Fruit fly (Drosophila melanogaster) whole organism, embryonic: Measurements from ENCODE around the gene CG6005.

Source experiments
- CG10366 ChIP-seq: fragments of 200-800 bp; sonication (Bioruptor generic); IDR thresholded peaks from 2 replicates; pipeline ENCODE4 v1.3.6; 2022; ENCODE audit warnings: missing biosample characterization, missing genetic modification characterization
- CG10462 ChIP-seq: fragments of 200-800 bp; sonication (Bioruptor generic); optimal IDR thresholded peaks from 2 replicates; lab custom pipeline; 2016; ENCODE audit warnings: missing biosample characterization, missing genetic modification characterization
- CG11456 ChIP-seq: fragments of 200-800 bp; sonication (Bioruptor generic); IDR thresholded peaks from 3 replicates; pipeline ENCODE4 v1.3.6; 2022; ENCODE audit warnings: missing biosample characterization, missing genetic modification characterization
- CG14710 ChIP-seq: fragments of 200-800 bp; sonication (Bioruptor generic); optimal IDR thresholded peaks from 3 replicates; lab custom pipeline; 2019; ENCODE audit warnings: missing biosample characterization, mild to moderate bottlenecking, missing genetic modification characterization, moderate library complexity
- CG15479 ChIP-seq: fragments of 200-800 bp; sonication (Bioruptor generic); optimal IDR thresholded peaks from 3 replicates; lab custom pipeline; 2019; ENCODE audit warnings: missing biosample characterization, mild to moderate bottlenecking, missing genetic modification characterization, moderate library complexity
- CG15514 ChIP-seq: fragments of 200-800 bp; sonication (Bioruptor generic); optimal IDR thresholded peaks from 3 replicates; lab custom pipeline; 2017; ENCODE audit warnings: missing biosample characterization, missing genetic modification characterization, mild to moderate bottlenecking, moderate library complexity, missing genetic modification reagents
- CG1603 ChIP-seq: fragments of 200-800 bp; sonication (Bioruptor generic); optimal IDR thresholded peaks from 2 replicates; lab custom pipeline; 2019; ENCODE audit warnings: missing biosample characterization, mild to moderate bottlenecking, missing genetic modification characterization, moderate library complexity
- CG17612 ChIP-seq: fragments of 200-800 bp; sonication (Bioruptor generic); IDR thresholded peaks from 2 replicates; pipeline ENCODE4 v1.3.6; 2022; ENCODE audit warnings: missing biosample characterization, missing genetic modification characterization
- CG17829 ChIP-seq: fragments of 200-800 bp; optimal IDR thresholded peaks from 2 replicates; lab custom pipeline; 2019; ENCODE audit warnings: missing biosample characterization, mild to moderate bottlenecking, missing genetic modification characterization, moderate library complexity
- CG2199 ChIP-seq: fragments of 200-800 bp; sonication (Bioruptor generic); IDR thresholded peaks from 3 replicates; pipeline ENCODE4 v1.3.6; 2022; ENCODE audit warnings: missing biosample characterization, missing genetic modification characterization
- CG3163 ChIP-seq: fragments of 200-800 bp; sonication (Bioruptor generic); optimal IDR thresholded peaks from 3 replicates; lab custom pipeline; 2016; ENCODE audit warnings: missing biosample characterization, missing genetic modification characterization
- CG4328 ChIP-seq: fragments of 200-800 bp; sonication (Bioruptor generic); optimal IDR thresholded peaks from 3 replicates; lab custom pipeline; 2017; ENCODE audit warnings: missing biosample characterization, missing genetic modification reagents, missing genetic modification characterization
- CG4617 ChIP-seq: fragments of 200-800 bp; sonication (Bioruptor generic); optimal IDR thresholded peaks from 3 replicates; lab custom pipeline; 2016; ENCODE audit warnings: missing biosample characterization, missing genetic modification characterization, borderline replicate concordance
- CG5953 ChIP-seq: fragments of 200-800 bp; sonication (Bioruptor generic); IDR thresholded peaks from 2 replicates; pipeline ENCODE4 v1.3.6; 2022; ENCODE audit warnings: missing biosample characterization, missing genetic modification characterization
- CG7745 ChIP-seq: fragments of 200-800 bp; sonication (Bioruptor generic); optimal IDR thresholded peaks from 2 replicates; lab custom pipeline; 2018; ENCODE audit warnings: missing biosample characterization, mild to moderate bottlenecking, missing genetic modification characterization, moderate library complexity
- CG7839 ChIP-seq: fragments of 200-800 bp; sonication (Bioruptor generic); optimal IDR thresholded peaks from 3 replicates; lab custom pipeline; 2018; ENCODE audit warnings: missing biosample characterization, mild to moderate bottlenecking, missing genetic modification characterization, moderate library complexity
- CG8290 ChIP-seq, 3 experiments: fragments of 200-800 bp; sonication (Bioruptor generic); optimal IDR thresholded peaks; 2 replicates each; lab custom pipeline; 2016 to 2019; ENCODE audit warnings: missing biosample characterization in 3 of 3, missing genetic modification characterization in 3 of 3, mild to moderate bottlenecking in 2 of 3, moderate library complexity in 1 of 3
- CG9437 ChIP-seq: fragments of 200-800 bp; sonication (Bioruptor generic); optimal IDR thresholded peaks from 2 replicates; lab custom pipeline; 2018; ENCODE audit warnings: missing biosample characterization, mild to moderate bottlenecking, missing genetic modification characterization
- CG9932 ChIP-seq: fragments of 200-800 bp; sonication (Bioruptor generic); IDR thresholded peaks from 2 replicates; pipeline ENCODE4 v1.3.6; 2022; ENCODE audit warnings: missing biosample characterization, missing genetic modification characterization
- D ChIP-seq, 2 experiments: fragments of 200-800 bp in 1 of 2; fragments of >200 bp in 1 of 2; sonication (Bioruptor generic) in 1 of 2; optimal IDR thresholded peaks; 2 replicates in 1 of 2; 3 replicates in 1 of 2; lab custom pipeline; 2017; ENCODE audit warnings: mild to moderate bottlenecking in 1 of 2, missing biosample characterization in 1 of 2, missing genetic modification characterization in 1 of 2, missing genetic modification reagents in 1 of 2
- D19B ChIP-seq: fragments of 200-800 bp; sonication (Bioruptor generic); optimal IDR thresholded peaks from 2 replicates; lab custom pipeline; 2017; ENCODE audit warnings: missing biosample characterization, mild to moderate bottlenecking, missing genetic modification characterization
- Dek ChIP-seq: fragments of 200-800 bp; sonication (Bioruptor generic); optimal IDR thresholded peaks from 3 replicates; lab custom pipeline; 2019; ENCODE audit warnings: missing biosample characterization, mild to moderate bottlenecking, missing genetic modification characterization, moderate library complexity
- Dll ChIP-seq: fragments of 200-800 bp; sonication (Bioruptor generic); IDR thresholded peaks from 4 replicates; pipeline ENCODE4 v1.3.6; 2022; ENCODE audit warnings: missing biosample characterization, missing genetic modification characterization; ENCODE audit not compliant: partially characterized antibody
- E2f2 ChIP-seq: fragments of 200-800 bp; sonication (Bioruptor generic); IDR thresholded peaks from 2 replicates; pipeline ENCODE4 v1.3.6; 2022; ENCODE audit warnings: missing biosample characterization, missing genetic modification characterization
- Poxn ChIP-seq: fragments of 200-800 bp; sonication (Bioruptor generic); IDR thresholded peaks from 2 replicates; pipeline ENCODE4 v1.3.6; 2022; ENCODE audit warnings: missing biosample characterization, missing genetic modification characterization
- Scr ChIP-seq: fragments of 200-800 bp; sonication (Bioruptor generic); IDR thresholded peaks from 2 replicates; pipeline ENCODE4 v1.3.6; 2022; ENCODE audit warnings: missing biosample characterization, missing genetic modification characterization; ENCODE audit not compliant: partially characterized antibody
- Spps ChIP-seq: fragments of 200-800 bp; sonication (Bioruptor generic); optimal IDR thresholded peaks from 2 replicates; lab custom pipeline; 2018; ENCODE audit warnings: missing biosample characterization, mild to moderate bottlenecking, missing genetic modification characterization
- Xbp1 ChIP-seq: fragments of 200-800 bp; sonication (Bioruptor generic); optimal IDR thresholded peaks from 3 replicates; lab custom pipeline; 2016; ENCODE audit warnings: missing biosample characterization, mild to moderate bottlenecking, missing genetic modification characterization
- abd-A ChIP-seq: fragments of 200-800 bp; sonication (Bioruptor generic); optimal IDR thresholded peaks from 3 replicates; lab custom pipeline; 2019; ENCODE audit warnings: missing biosample characterization, mild to moderate bottlenecking, missing genetic modification characterization, moderate library complexity
- aop ChIP-seq: fragments of 200-800 bp; sonication (Bioruptor generic); IDR thresholded peaks from 2 replicates; pipeline ENCODE4 v1.3.6; 2022; ENCODE audit warnings: missing biosample characterization, missing genetic modification characterization
- cad ChIP-seq: fragments of >200 bp; optimal IDR thresholded peaks from 2 replicates; lab custom pipeline; 2017; ENCODE audit warnings: missing biosample characterization, missing genetic modification characterization
- chinmo ChIP-seq: fragments of 200-800 bp; sonication (Bioruptor generic); IDR thresholded peaks from 4 replicates; pipeline ENCODE4 v1.3.6; 2022; ENCODE audit warnings: missing biosample characterization, missing genetic modification characterization; ENCODE audit not compliant: partially characterized antibody
- crol ChIP-seq: fragments of 200-800 bp; sonication (Bioruptor generic); IDR thresholded peaks from 2 replicates; pipeline ENCODE4 v1.3.6; 2022; ENCODE audit warnings: missing biosample characterization, missing genetic modification characterization
- da ChIP-seq: fragments of 200-800 bp; sonication (Bioruptor generic); optimal IDR thresholded peaks from 2 replicates; lab custom pipeline; 2016; ENCODE audit warnings: missing biosample characterization, missing genetic modification characterization
- fu2 ChIP-seq: fragments of 200-800 bp; sonication (Bioruptor generic); optimal IDR thresholded peaks from 2 replicates; lab custom pipeline; 2016; ENCODE audit warnings: missing biosample characterization, missing genetic modification characterization
- gce ChIP-seq: fragments of 200-800 bp; sonication (Bioruptor generic); IDR thresholded peaks from 3 replicates; pipeline ENCODE4 v1.3.6; 2022; ENCODE audit warnings: missing biosample characterization, missing genetic modification characterization
- gcm2 ChIP-seq: fragments of 200-800 bp; sonication (Bioruptor generic); optimal IDR thresholded peaks from 2 replicates; lab custom pipeline; 2016; ENCODE audit warnings: missing biosample characterization, missing genetic modification characterization
- gfzf ChIP-seq: fragments of 200-800 bp; sonication (Bioruptor generic); optimal IDR thresholded peaks from 2 replicates; lab custom pipeline; 2016; ENCODE audit warnings: missing biosample characterization, mild to moderate bottlenecking, missing genetic modification characterization, moderate library complexity
- hth ChIP-seq: fragments of >200 bp; optimal IDR thresholded peaks from 2 replicates; lab custom pipeline; 2017; ENCODE audit warnings: inconsistent platforms
- kah ChIP-seq: fragments of 200-800 bp; sonication (Bioruptor generic); optimal IDR thresholded peaks from 2 replicates; lab custom pipeline; 2018; ENCODE audit warnings: missing biosample characterization, mild to moderate bottlenecking, missing genetic modification characterization
- ken ChIP-seq: fragments of 200-800 bp; sonication (Bioruptor generic); IDR thresholded peaks from 3 replicates; pipeline ENCODE4 v1.3.6; 2022; ENCODE audit warnings: missing biosample characterization, missing genetic modification characterization
- lilli ChIP-seq: fragments of 200-800 bp; sonication (Bioruptor generic); optimal IDR thresholded peaks from 3 replicates; lab custom pipeline; 2016; ENCODE audit warnings: missing biosample characterization, missing genetic modification characterization
- maf-S ChIP-seq: fragments of 200-800 bp; sonication (Bioruptor generic); optimal IDR thresholded peaks from 2 replicates; lab custom pipeline; 2016; ENCODE audit warnings: missing biosample characterization, missing genetic modification characterization
- mld ChIP-seq: fragments of 200-800 bp; sonication (Bioruptor generic); IDR thresholded peaks from 3 replicates; pipeline ENCODE4 v1.3.6; 2022; ENCODE audit warnings: missing biosample characterization, missing genetic modification characterization; ENCODE audit not compliant: partially characterized antibody
- onecut ChIP-seq: fragments of 200-800 bp; sonication (Bioruptor generic); IDR thresholded peaks from 2 replicates; pipeline ENCODE4 v1.3.6; 2022; ENCODE audit warnings: missing biosample characterization, missing genetic modification characterization
- otp ChIP-seq: fragments of 200-800 bp; sonication (Bioruptor generic); IDR thresholded peaks from 3 replicates; pipeline ENCODE4, ENCODE4 v1.3.6; 2022; ENCODE audit warnings: missing biosample characterization, missing genetic modification characterization
- ranshi ChIP-seq: fragments of 200-800 bp; sonication (Bioruptor generic); IDR thresholded peaks from 2 replicates; pipeline ENCODE4 v1.3.6; 2022; ENCODE audit warnings: missing biosample characterization, missing genetic modification characterization
- tna ChIP-seq: fragments of 200-800 bp; sonication (Bioruptor generic); IDR thresholded peaks from 2 replicates; pipeline ENCODE4 v1.3.6; 2022; ENCODE audit warnings: missing biosample characterization, missing genetic modification characterization; ENCODE audit not compliant: partially characterized antibody
- ttk ChIP-seq: fragments of 200-800 bp; sonication (Bioruptor generic); IDR thresholded peaks from 2 replicates; pipeline ENCODE4 v2.1.2; 2022; ENCODE audit warnings: missing biosample characterization, missing genetic modification characterization
- z ChIP-seq: fragments of 200-800 bp; sonication (Bioruptor generic); IDR thresholded peaks from 3 replicates; pipeline ENCODE4 v1.3.6; 2022; ENCODE audit warnings: missing biosample characterization, missing genetic modification characterization
- zen ChIP-seq: fragments of 200-800 bp; sonication (Bioruptor generic); optimal IDR thresholded peaks from 3 replicates; lab custom pipeline; 2018; ENCODE audit warnings: missing biosample characterization, mild to moderate bottlenecking, missing genetic modification characterization, moderate library complexity

Gene CG6005

DNA sequence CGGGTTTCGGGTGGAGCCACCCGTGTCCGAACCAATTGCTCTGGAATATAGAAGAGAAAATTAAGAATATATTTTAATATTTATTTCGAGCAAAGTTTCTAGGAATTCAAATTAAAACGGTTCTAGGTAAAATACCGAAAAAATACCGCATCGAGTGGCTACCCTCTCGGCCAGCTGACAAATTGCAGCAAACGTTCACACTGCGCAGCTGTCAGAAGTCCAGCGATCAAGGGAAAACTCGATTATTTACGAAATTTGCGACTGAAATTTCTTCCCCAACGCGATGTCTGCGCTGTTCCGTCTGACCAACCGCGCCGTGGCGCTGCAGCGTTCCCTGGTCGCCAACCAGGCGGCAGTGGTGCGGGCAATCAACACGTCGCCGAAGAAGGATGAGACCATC, 3.3 kb upstream of the CG6005 start, which contains the start of gene NP15.6 (continued):
- TF ChIP-seq CG15479 (GFP tag; lab: Kevin White, UChicago) (no peak), CG10462 (GFP tag; lab: Kevin White, UChicago) (no peak), Spps (no peak), z (no peak), CG4328 (GFP tag; lab: Kevin White, UChicago) (no peak), gfzf (peak; percentile 64), CG5953 (GFP tag; lab: Robert Waterston, UW) (no peak), fu2 (GFP tag; lab: Kevin White, UChicago) (no peak), abd-A (tag; lab: Kevin White, UChicago) (no peak), D19B (GFP tag; lab: Kevin White, UChicago) (no peak), Poxn (GFP tag; lab: Robert Waterston, UW) (no peak), E2f2 (GFP tag; lab: Robert Waterston, UW) (peak; percentile 56), CG7745 (tag; lab: Kevin White, UChicago) (no peak), cad (GFP tag; lab: Kevin White, UChicago) (no peak), Dek (no peak), aop (no peak), hth (lab: Kevin White, UChicago) (no peak), CG8290 (GFP tag; optimal IDR thresholded peaks at IDR 0.05; lab: Kevin White, UChicago) (no peak), CG8290 (tag; optimal IDR thresholded peaks at IDR 0.05; lab: Kevin White, UChicago) (no peak), ranshi (no peak), D (optimal IDR thresholded peaks at IDR 0.05; lab: Kevin White, UChicago) (no peak), D (GFP tag; optimal IDR thresholded peaks at IDR 0.05; lab: Kevin White, UChicago) (no peak), zen (tag; lab: Kevin White, UChicago) (no peak), CG10366 (GFP tag; lab: Robert Waterston, UW) (no peak), otp (GFP tag; lab: Robert Waterston, UW) (no peak), mld (GFP tag; lab: Robert Waterston, UW) (no peak), CG4617 (GFP tag; lab: Kevin White, UChicago) (peak; percentile 46), CG9437 (no peak), ttk (GFP tag; lab: Robert Waterston, UW) (no peak), lilli (GFP tag; lab: Kevin White, UChicago) (no peak), CG14710 (peak; percentile 26), CG11456 (GFP tag; lab: Robert Waterston, UW) (no peak), Xbp1 (GFP tag; lab: Kevin White, UChicago) (no peak), crol (GFP tag; lab: Robert Waterston, UW) (no peak), CG2199 (GFP tag; lab: Robert Waterston, UW) (no peak), maf-S (GFP tag; lab: Kevin White, UChicago) (no peak), CG7839 (no peak), tna (no peak), da (GFP tag; lab: Kevin White, UChicago) (no peak), chinmo (GFP tag; lab: Robert Waterston, UW) (no peak), ken (GFP tag; lab: Robert Waterston, UW) (no peak), Dll (GFP tag; lab: Robert Waterston, UW) (0 out of 4 replicates have a peak, but pooled peaks have one; percentile 16), CG3163 (no peak), CG17829 (no peak), CG15514 (GFP tag; lab: Kevin White, UChicago) (peak; percentile 27), kah (no peak), onecut (GFP tag; lab: Robert Waterston, UW) (no peak), gcm2 (GFP tag; lab: Kevin White, UChicago) (no peak), gce (GFP tag; lab: Robert Waterston, UW) (no peak), Scr (GFP tag; lab: Robert Waterston, UW) (no peak), CG1603 (tag; lab: Kevin White, UChicago) (no peak), CG9932 (GFP tag; lab: Robert Waterston, UW) (no peak), CG17612 (no peak)
